Worm (Caenorhabditis elegans) whole organism, young adult: ENCODE results near the gene puf-5.

Experiments used
- chd-7 ChIP-seq: sonication (generic microtip); optimal IDR thresholded peaks from 2 replicates; lab custom pipeline; 2016; ENCODE audit warnings: mild to moderate bottlenecking, missing genetic modification characterization, moderate library complexity, missing compliant biosample characterization
- egl-18 ChIP-seq: fragments of 200-800 bp; sonication (Bioruptor generic); IDR thresholded peaks from 2 replicates; pipeline ENCODE4 v1.3.6; 2022; ENCODE audit warnings: missing genetic modification reagents, missing genetic modification characterization, missing compliant biosample characterization
- let-526 ChIP-seq: fragments of 200-800 bp; sonication (Bioruptor generic); IDR thresholded peaks from 2 replicates; pipeline ENCODE4 v1.3.6; 2022; ENCODE audit warnings: missing genetic modification reagents, missing genetic modification characterization, missing compliant biosample characterization
- madf-8 ChIP-seq: fragments of 200-800 bp; sonication (Bioruptor generic); conservative IDR thresholded peaks from 2 replicates; pipeline ENCODE4 v1.3.6; 2022; ENCODE audit warnings: missing genetic modification reagents, missing genetic modification characterization, missing compliant biosample characterization
- rec-8 ChIP-seq, 2 experiments: sonication (generic microtip); optimal IDR thresholded peaks; 2 replicates each; lab custom pipeline; 2016; ENCODE audit warnings: mild to moderate bottlenecking in 2 of 2, missing genetic modification characterization in 2 of 2, missing genetic modification reagents in 2 of 2, missing genotype in 2 of 2, missing biosample characterization in 1 of 2, missing compliant biosample characterization in 1 of 2, moderate library complexity in 1 of 2
- sptf-2 ChIP-seq: fragments of 200-800 bp; sonication (Bioruptor generic); optimal IDR thresholded peaks from 2 replicates; lab custom pipeline; 2018; ENCODE audit warnings: mild to moderate bottlenecking, missing genetic modification characterization, missing compliant biosample characterization
- ztf-3 ChIP-seq: fragments of 200-800 bp; sonication (Bioruptor generic); optimal IDR thresholded peaks from 2 replicates; lab custom pipeline; 2018; ENCODE audit warnings: mild to moderate bottlenecking, missing genetic modification characterization, missing compliant biosample characterization

puf-5 gene

DNA sequence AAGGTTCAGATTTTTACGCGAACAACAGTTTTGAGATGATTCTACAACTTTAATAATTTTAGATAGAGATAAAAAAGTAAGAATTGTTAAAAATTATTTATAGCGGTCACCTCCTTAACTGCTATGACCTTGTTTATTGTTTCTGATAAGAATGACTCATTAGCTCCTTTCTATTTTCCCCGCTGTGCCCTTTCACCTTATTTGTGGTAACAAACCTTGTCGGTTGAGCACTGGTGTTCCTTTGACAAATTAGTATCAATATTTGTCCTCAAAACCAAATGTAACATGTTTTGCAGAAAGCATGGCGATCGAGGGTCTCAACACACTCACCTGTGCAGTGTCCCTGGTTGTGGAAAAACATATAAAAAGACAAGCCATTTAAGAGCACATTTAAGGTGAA is 51.3 kb downstream of the puf-5 start:
- TF ChIP-seq egl-18 (GFP tag; lab: Robert Waterston, UW) (no peak), rec-8 (tag; optimal IDR thresholded peaks at IDR 0.05; lab: Kevin White, UChicago) (no peak), let-526 (no peak), sptf-2 (no peak), madf-8 (no peak), ztf-3 (GFP tag; lab: Kevin White, UChicago) (no peak), chd-7 (tag; lab: Kevin White, UChicago) (no peak)
